Worm (Caenorhabditis elegans) whole organism, early embryonic: Measurements from ENCODE around the gene cest-6.

Experiments
- B0310.2 ChIP-seq: sonication (generic microtip); optimal IDR thresholded peaks from 2 replicates; lab custom pipeline; 2016; ENCODE audit warnings: mild to moderate bottlenecking, missing genetic modification characterization, missing compliant biosample characterization
- F13C5.2 ChIP-seq: sonication (generic microtip); optimal IDR thresholded peaks from 2 replicates; lab custom pipeline; 2017; ENCODE audit warnings: mild to moderate bottlenecking, missing genetic modification characterization, inconsistent platforms, missing compliant biosample characterization
- aly-1 ChIP-seq: sonication (generic microtip); optimal IDR thresholded peaks from 2 replicates; lab custom pipeline; 2016; ENCODE audit warnings: missing genetic modification characterization, missing compliant biosample characterization
- ama-1 ChIP-seq: fragments of 150-350 bp; optimal IDR thresholded peaks from 2 replicates; lab custom pipeline; 2014
- ceh-13 ChIP-seq: fragments of 200-800 bp; sonication (Bioruptor generic); optimal IDR thresholded peaks from 2 replicates; lab custom pipeline; 2018; ENCODE audit warnings: mild to moderate bottlenecking, missing genetic modification characterization, missing compliant biosample characterization
- ceh-36 ChIP-seq: sonication (generic microtip); optimal IDR thresholded peaks from 2 replicates; lab custom pipeline; 2016; ENCODE audit warnings: missing genetic modification characterization, inconsistent platforms, missing compliant biosample characterization
- ets-7 ChIP-seq: sonication (generic microtip); optimal IDR thresholded peaks from 2 replicates; lab custom pipeline; 2016; ENCODE audit warnings: missing genotype, missing genetic modification characterization, missing compliant biosample characterization
- flt-1 ChIP-seq: fragments of 200-800 bp; sonication (Bioruptor generic); IDR thresholded peaks from 2 replicates; pipeline ENCODE4 v1.3.6; 2022; ENCODE audit warnings: missing genetic modification characterization, missing compliant biosample characterization
- hmbx-1 ChIP-seq: sonication (generic microtip); optimal IDR thresholded peaks from 2 replicates; lab custom pipeline; 2016; ENCODE audit warnings: mild to moderate bottlenecking, missing genetic modification characterization, missing compliant biosample characterization
- hmg-4 ChIP-seq: fragments of 200-800 bp; sonication (Bioruptor generic); optimal IDR thresholded peaks from 2 replicates; lab custom pipeline; 2018; ENCODE audit warnings: mild to moderate bottlenecking, missing genetic modification characterization, missing compliant biosample characterization
- hnd-1 ChIP-seq: sonication (generic microtip); optimal IDR thresholded peaks from 2 replicates; lab custom pipeline; 2016; ENCODE audit warnings: missing genetic modification characterization, missing compliant biosample characterization
- pes-1 ChIP-seq: fragments of 200-800 bp; sonication (Bioruptor generic); IDR thresholded peaks from 2 replicates; pipeline ENCODE4 v1.3.6; 2022; ENCODE audit warnings: missing genetic modification reagents, missing genetic modification characterization, missing compliant biosample characterization
- scrt-1 ChIP-seq: fragments of 200-800 bp; sonication (Bioruptor generic); IDR thresholded peaks from 2 replicates; pipeline ENCODE4 v1.3.6; 2022; ENCODE audit warnings: missing genetic modification characterization, missing compliant biosample characterization
- sea-1 ChIP-seq: fragments of 200-800 bp; sonication (Bioruptor generic); conservative IDR thresholded peaks from 2 replicates; pipeline ENCODE4 v1.3.6; 2022; ENCODE audit warnings: missing genetic modification characterization, missing compliant biosample characterization
- tbx-11 ChIP-seq: fragments of 200-800 bp; sonication (Bioruptor generic); IDR thresholded peaks from 2 replicates; pipeline ENCODE4 v1.3.6; 2022; ENCODE audit warnings: missing genetic modification characterization, missing compliant biosample characterization
- tbx-37 ChIP-seq: fragments of 200-800 bp; sonication (Bioruptor generic); conservative IDR thresholded peaks from 2 replicates; pipeline ENCODE4 v1.3.6; 2022; ENCODE audit warnings: missing genetic modification reagents, missing genetic modification characterization, missing compliant biosample characterization
- tra-4 ChIP-seq: sonication (generic microtip); optimal IDR thresholded peaks from 2 replicates; lab custom pipeline; 2017; ENCODE audit warnings: missing genetic modification characterization, missing compliant biosample characterization

Gene cest-6

ce11 chrIV:6887601-6888099 lies 40.7 kb downstream of the cest-6 start, which contains the start of the genes T05A12.3 and T05A12.4:
Gene T05A12.3 (minus strand): TSS chrIV:6887651.
Gene T05A12.4 (plus strand): TSS chrIV:6887948.
- TF ChIP-seq tbx-37 (GFP tag; lab: Robert Waterston, UW) (peak; percentile 55; the same call in 1 of the 2 replicates), flt-1 (no peak), ets-7 (peak; percentile 35), ceh-36 (tag; lab: Kevin White, UChicago) (no peak)

- no peak for TF ChIP-seq hmbx-1 (tag; lab: Kevin White, UChicago)
- no peak for TF ChIP-seq tra-4 (tag; lab: Kevin White, UChicago)
- no peak for TF ChIP-seq sea-1 (GFP tag; lab: Robert Waterston, UW)
- no peak for TF ChIP-seq hnd-1 (tag; lab: Kevin White, UChicago)
- TF ChIP-seq ceh-13 (GFP tag; lab: Kevin White, UChicago), result no peak
- no peak for TF ChIP-seq aly-1
- TF ChIP-seq scrt-1 (GFP tag; lab: Robert Waterston, UW), result no peak
- TF ChIP-seq tbx-11 (GFP tag; lab: Robert Waterston, UW), result no peak
- no peak for TF ChIP-seq flt-1
- no peak for TF ChIP-seq ceh-36 (tag; lab: Kevin White, UChicago)
- no peak for TF ChIP-seq B0310.2
- TF ChIP-seq hmg-4, result no peak
These were observed 45.0 kb downstream of the cest-6 start, which contains the start of gene tre-2 for ce11 chrIV:6883342-6883741. Gene tre-2 (minus strand): TSS chrIV:6883442.

- TF ChIP-seq hmg-4, result no peak
- TF ChIP-seq tra-4 (tag; lab: Kevin White, UChicago), result no peak
- TF ChIP-seq flt-1, result no peak
- TF ChIP-seq F13C5.2 (tag; lab: Kevin White, UChicago), result no peak
- TF ChIP-seq tbx-11 (GFP tag; lab: Robert Waterston, UW), result no peak
- no peak for TF ChIP-seq ceh-13 (GFP tag; lab: Kevin White, UChicago)
- no peak for TF ChIP-seq B0310.2
- TF ChIP-seq ceh-36 (tag; lab: Kevin White, UChicago), result no peak
- TF ChIP-seq ets-7, result no peak
- TF ChIP-seq hnd-1 (tag; lab: Kevin White, UChicago), result no peak
- TF ChIP-seq sea-1 (GFP tag; lab: Robert Waterston, UW), result no peak
- TF ChIP-seq tbx-37 (GFP tag; lab: Robert Waterston, UW), result no peak
- no peak for TF ChIP-seq aly-1
- TF ChIP-seq pes-1, result no peak
These were observed 47.1 kb downstream of the cest-6 start for ce11 chrIV:6881183-6881582.

ce11 chrIV:6880415-6880814 lies 47.9 kb downstream of the cest-6 start:
- no peak for TF ChIP-seq scrt-1 (GFP tag; lab: Robert Waterston, UW)
- no peak for TF ChIP-seq ceh-36 (tag; lab: Kevin White, UChicago)

- TF ChIP-seq B0310.2, result no peak
- no peak for TF ChIP-seq F13C5.2 (tag; lab: Kevin White, UChicago)
- TF ChIP-seq hnd-1 (tag; lab: Kevin White, UChicago), result no peak
- no peak for TF ChIP-seq tbx-11 (GFP tag; lab: Robert Waterston, UW)
- TF ChIP-seq pes-1, result no peak
- TF ChIP-seq flt-1, result no peak
- no peak for TF ChIP-seq tra-4 (tag; lab: Kevin White, UChicago)
- TF ChIP-seq ama-1 (lab: Kevin White, UChicago), result no peak
- TF ChIP-seq hmg-4, result no peak
- no peak for TF ChIP-seq tbx-37 (GFP tag; lab: Robert Waterston, UW)
- TF ChIP-seq aly-1, result no peak
- no peak for TF ChIP-seq hmbx-1 (tag; lab: Kevin White, UChicago)
- no peak for TF ChIP-seq sea-1 (GFP tag; lab: Robert Waterston, UW)
- no peak for TF ChIP-seq scrt-1 (GFP tag; lab: Robert Waterston, UW)
- no peak for TF ChIP-seq ceh-36 (tag; lab: Kevin White, UChicago)
These were observed 48.6 kb downstream of the cest-6 start for ce11 chrIV:6879666-6880210.

ce11 chrIV:6878912-6879554 lies 49.3 kb downstream of the cest-6 start:
- TF ChIP-seq ceh-13 (GFP tag; lab: Kevin White, UChicago) (no peak), ets-7 (no peak), hmg-4 (no peak), tbx-11 (GFP tag; lab: Robert Waterston, UW) (no peak), sea-1 (GFP tag; lab: Robert Waterston, UW) (no peak), hnd-1 (tag; lab: Kevin White, UChicago) (no peak), tbx-37 (GFP tag; lab: Robert Waterston, UW) (no peak), ama-1 (lab: Kevin White, UChicago) (no peak)
